Worm (Caenorhabditis elegans) whole organism, L2 larva: ENCODE measurements around the gene H12D21.6.

ENCODE experiments used
- elt-3 ChIP-seq: sonication (generic microtip); optimal IDR thresholded peaks from 2 replicates; lab custom pipeline; 2017; ENCODE audit warnings: missing biosample characterization, missing genetic modification characterization
- lin-39 ChIP-seq: fragments of 150-350 bp; optimal IDR thresholded peaks from 2 replicates; lab custom pipeline; 2014; ENCODE audit warnings: missing biosample characterization, missing genetic modification reagents, missing genetic modification characterization
- mab-5 ChIP-seq: fragments of 150-350 bp; optimal IDR thresholded peaks from 2 replicates; lab custom pipeline; 2014; ENCODE audit warnings: missing biosample characterization, missing genetic modification characterization
- mbf-1 ChIP-seq: sonication (generic microtip); optimal IDR thresholded peaks from 2 replicates; lab custom pipeline; 2017; ENCODE audit warnings: missing biosample characterization, missing genetic modification characterization
- nhr-10 ChIP-seq: sonication (generic microtip); optimal IDR thresholded peaks from 2 replicates; lab custom pipeline; 2017; ENCODE audit warnings: missing biosample characterization, missing genetic modification characterization
- nhr-237 ChIP-seq: fragments of 150-350 bp; optimal IDR thresholded peaks from 2 replicates; lab custom pipeline; 2014; ENCODE audit warnings: missing biosample characterization, missing genetic modification characterization
- nhr-25 ChIP-seq: fragments of 150-350 bp; sonication (generic microtip); optimal IDR thresholded peaks from 3 replicates; lab custom pipeline; 2014; ENCODE audit warnings: missing biosample characterization, missing genetic modification characterization
- nhr-77 ChIP-seq: fragments of 150-350 bp; optimal IDR thresholded peaks from 2 replicates; lab custom pipeline; 2014; ENCODE audit warnings: missing biosample characterization, missing genetic modification characterization
- sem-4 ChIP-seq: fragments of 150-350 bp; optimal IDR thresholded peaks from 2 replicates; lab custom pipeline; 2014; ENCODE audit warnings: missing biosample characterization, missing genetic modification reagents, missing genetic modification characterization
- unc-55 ChIP-seq: fragments of 150-350 bp; sonication (generic microtip); optimal IDR thresholded peaks from 3 replicates; lab custom pipeline; 2014; ENCODE audit warnings: missing biosample characterization, missing genetic modification reagents, missing genetic modification characterization
- ztf-11 ChIP-seq: sonication (generic microtip); optimal IDR thresholded peaks from 2 replicates; lab custom pipeline; 2017; ENCODE audit warnings: missing biosample characterization, missing genetic modification characterization

DNA sequence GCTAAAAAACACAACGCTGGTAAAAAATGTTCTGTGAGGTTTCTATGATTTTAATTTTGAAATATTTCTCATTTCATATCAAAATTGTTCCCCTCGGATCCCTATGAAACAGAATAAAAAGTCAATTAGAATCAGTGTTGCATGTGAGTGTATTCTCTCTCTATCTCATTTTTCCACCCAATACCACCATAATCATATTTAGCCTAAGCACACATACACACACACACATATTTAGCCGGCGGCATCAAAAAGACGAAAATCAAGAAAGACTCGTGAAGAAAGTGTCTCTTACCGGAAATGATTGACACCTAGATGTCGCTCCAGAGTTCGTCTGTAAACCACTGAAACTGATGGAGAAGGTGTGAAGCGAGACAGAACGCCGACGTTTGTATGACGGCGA lies 43.4 kb downstream of the H12D21.6 start:
- TF ChIP-seq mab-5 (tag; lab: Kevin White, UChicago) (no peak), sem-4 (tag; lab: Kevin White, UChicago) (no peak), mbf-1 (no peak), nhr-77 (tag; lab: Kevin White, UChicago) (no peak), lin-39 (tag; lab: Kevin White, UChicago) (no peak), nhr-237 (tag; lab: Kevin White, UChicago) (no peak), elt-3 (tag; lab: Kevin White, UChicago) (no peak), nhr-10 (no peak), ztf-11 (tag; lab: Kevin White, UChicago) (no peak), unc-55 (no peak), nhr-25 (tag; lab: Kevin White, UChicago) (no peak)
